Worm (Caenorhabditis elegans): ENCODE results near the gene cdr-6.

The cdr-6 gene

DNA sequence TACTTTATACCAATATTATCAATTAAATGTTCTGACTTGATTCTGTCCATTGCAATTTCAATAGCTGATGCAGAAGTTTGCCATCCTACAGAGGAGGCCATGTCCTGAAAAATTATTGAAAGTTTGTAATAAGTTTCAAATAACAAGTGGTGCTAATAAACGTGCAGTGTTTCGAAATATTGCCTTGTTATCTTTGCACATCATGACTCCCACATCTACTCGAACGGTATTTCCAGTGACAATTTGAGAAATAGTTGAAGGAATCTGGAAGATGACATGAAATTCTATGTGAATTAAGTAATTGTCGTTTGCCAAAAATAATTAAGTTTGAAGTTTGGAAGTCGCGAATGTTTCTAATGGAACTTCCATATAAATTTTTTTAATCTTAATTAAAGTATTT, 44.1 kb downstream of the cdr-6 start, which contains the start of gene gcy-13:
TSS of gene gcy-13 (minus strand) at position 101 of the 400 bp plus-strand sequence.
- no peak for TF ChIP-seq sdz-12 (GFP tag; optimal IDR thresholded peaks at IDR 0.05)
- TF ChIP-seq duxl-1 (tag; optimal IDR thresholded peaks at IDR 0.05; ENCODE audit: poor library complexity): no peak
- TF ChIP-seq F26F4.8 (GFP tag; conservative IDR thresholded peaks at IDR 0.05): no peak
- TF ChIP-seq F10B5.3 (tag; optimal IDR thresholded peaks at IDR 0.05): no peak
- no peak for TF ChIP-seq rbr-2 (tag; optimal IDR thresholded peaks at IDR 0.05)
- TF ChIP-seq Y105C5A.15 (GFP tag; IDR thresholded peaks at IDR 0.05): no peak
- no peak for TF ChIP-seq nhr-41 (GFP tag; IDR thresholded peaks at IDR 0.05)
- TF ChIP-seq hlh-30 (tag; optimal IDR thresholded peaks at IDR 0.05; ENCODE audit: insufficient read depth): no peak
- no peak for TF ChIP-seq daf-12 (tag; optimal IDR thresholded peaks at IDR 0.05)
- TF ChIP-seq mep-1 (tag; optimal IDR thresholded peaks at IDR 0.05): no peak
- TF ChIP-seq nhr-11 (tag; optimal IDR thresholded peaks at IDR 0.05): no peak
- no peak for TF ChIP-seq F44E2.7 (GFP tag; IDR thresholded peaks at IDR 0.05)
- no peak for TF ChIP-seq jun-1 (tag; optimal IDR thresholded peaks at IDR 0.05)

DNA sequence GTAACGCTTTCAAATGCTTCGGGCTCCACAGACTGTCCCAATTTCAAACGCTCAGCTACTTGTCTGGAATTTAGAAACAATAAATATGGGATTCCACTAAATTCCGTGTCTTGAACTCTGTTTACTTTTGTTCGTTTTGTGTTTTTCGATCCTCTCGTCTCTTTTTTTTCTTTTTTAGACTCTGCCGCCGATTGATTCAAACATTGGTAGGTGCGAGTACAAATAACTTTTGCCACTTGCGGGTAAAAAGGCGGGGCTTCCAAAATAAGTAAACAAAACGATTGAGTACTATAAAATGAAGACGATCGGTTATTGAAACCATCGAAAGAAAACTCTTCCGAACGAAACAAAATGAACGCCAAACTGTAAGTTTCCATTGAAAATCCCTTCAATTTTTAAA, 48.4 kb downstream of the cdr-6 start, which contains the start of gene fipr-2:
TSS of gene fipr-2 (plus strand) at position 245 of the 400 bp plus-strand sequence.
- TF ChIP-seq php-3 (GFP tag; IDR thresholded peaks at IDR 0.05) (no peak), T20F7.1 (GFP tag; optimal IDR thresholded peaks at IDR 0.05) (no peak), nhr-48 (tag; optimal IDR thresholded peaks at IDR 0.05) (no peak)

Data from whole organism, L4 larva.